Worm (Caenorhabditis elegans) whole organism, L3 larva: ENCODE results near the gene pgl-2.

ENCODE experiments used
- R02D3.7 ChIP-seq: fragments of 150-350 bp; optimal IDR thresholded peaks from 2 replicates; lab custom pipeline; 2014; ENCODE audit warnings: missing biosample characterization, missing genetic modification characterization
- aly-2 ChIP-seq: fragments of 150-350 bp; optimal IDR thresholded peaks from 2 replicates; lab custom pipeline; 2014; ENCODE audit warnings: missing biosample characterization, missing genetic modification characterization
- ama-1 ChIP-seq: fragments of 150-350 bp; optimal IDR thresholded peaks from 2 replicates; lab custom pipeline; 2018
- ceh-16 ChIP-seq: sonication (generic microtip); optimal IDR thresholded peaks from 2 replicates; lab custom pipeline; 2017; ENCODE audit warnings: missing biosample characterization, missing genetic modification characterization
- ceh-28 ChIP-seq: fragments of 150-350 bp; optimal IDR thresholded peaks from 2 replicates; lab custom pipeline; 2014; ENCODE audit warnings: missing biosample characterization, missing genetic modification reagents, missing genetic modification characterization
- ceh-82 ChIP-seq: fragments of 150-350 bp; optimal IDR thresholded peaks from 2 replicates; lab custom pipeline; 2014; ENCODE audit warnings: missing biosample characterization, missing genetic modification characterization
- ceh-9 ChIP-seq: sonication (generic microtip); optimal IDR thresholded peaks from 2 replicates; lab custom pipeline; 2018; ENCODE audit warnings: missing biosample characterization, missing genetic modification characterization
- elt-3 ChIP-seq, 3 experiments: fragments of 150-350 bp in 1 of 3; sonication (generic microtip) in 2 of 3; optimal IDR thresholded peaks; 2 replicates in 2 of 3; 4 replicates in 1 of 3; lab custom pipeline; 2014 to 2017; ENCODE audit warnings: missing biosample characterization in 3 of 3, missing genetic modification characterization in 3 of 3
- eor-1 ChIP-seq, 2 experiments: fragments of 150-350 bp; optimal IDR thresholded peaks; 2 replicates each; lab custom pipeline; 2014 to 2018; ENCODE audit warnings: missing biosample characterization in 2 of 2, missing genetic modification characterization in 2 of 2
- fkh-10 ChIP-seq: sonication (generic microtip); optimal IDR thresholded peaks from 2 replicates; lab custom pipeline; 2017; ENCODE audit warnings: missing biosample characterization, missing genetic modification reagents, missing genetic modification characterization
- jun-1 ChIP-seq: fragments of 150-350 bp; optimal IDR thresholded peaks from 2 replicates; lab custom pipeline; 2014; ENCODE audit warnings: missing biosample characterization, missing genetic modification reagents, missing genetic modification characterization
- lin-15B ChIP-seq: fragments of 150-350 bp; optimal IDR thresholded peaks from 2 replicates; lab custom pipeline; 2014; ENCODE audit warnings: missing biosample characterization, missing genetic modification characterization
- lin-39 ChIP-seq: fragments of 150-350 bp; optimal IDR thresholded peaks from 2 replicates; lab custom pipeline; 2018; ENCODE audit warnings: missing biosample characterization, missing genetic modification reagents, missing genetic modification characterization
- mdl-1 ChIP-seq: fragments of 150-350 bp; optimal IDR thresholded peaks from 2 replicates; lab custom pipeline; 2014; ENCODE audit warnings: missing biosample characterization, missing genetic modification characterization
- nfya-1 ChIP-seq: sonication (generic microtip); optimal IDR thresholded peaks from 2 replicates; lab custom pipeline; 2017; ENCODE audit warnings: missing genetic modification characterization, mild to moderate bottlenecking, missing compliant biosample characterization, antibody characterized with exemption, moderate library complexity; ENCODE audit not compliant: insufficient read depth
- nhr-23 ChIP-seq: fragments of 150-350 bp; optimal IDR thresholded peaks from 2 replicates; lab custom pipeline; 2014; ENCODE audit warnings: missing biosample characterization, missing genetic modification reagents, missing genetic modification characterization
- nhr-237 ChIP-seq: fragments of 150-350 bp; optimal IDR thresholded peaks from 2 replicates; lab custom pipeline; 2014; ENCODE audit warnings: missing biosample characterization, missing genetic modification characterization
- nhr-25 ChIP-seq: sonication (generic microtip); optimal IDR thresholded peaks from 2 replicates; lab custom pipeline; 2017; ENCODE audit warnings: missing biosample characterization, missing genetic modification characterization
- nhr-43 ChIP-seq: sonication (generic microtip); optimal IDR thresholded peaks from 2 replicates; lab custom pipeline; 2016; ENCODE audit warnings: mild to moderate bottlenecking, missing genetic modification characterization, missing compliant biosample characterization; ENCODE audit not compliant: poor library complexity, severe bottlenecking
- nhr-67 ChIP-seq: fragments of 150-350 bp; optimal IDR thresholded peaks from 2 replicates; lab custom pipeline; 2014; ENCODE audit warnings: missing biosample characterization, missing genetic modification characterization
- nhr-76 ChIP-seq: fragments of 150-350 bp; sonication (generic microtip); optimal IDR thresholded peaks from 5 replicates; lab custom pipeline; 2014; ENCODE audit warnings: missing biosample characterization, missing genetic modification characterization
- pha-4 ChIP-seq: fragments of 150-350 bp; optimal IDR thresholded peaks from 2 replicates; lab custom pipeline; 2014; ENCODE audit warnings: missing biosample characterization, missing genetic modification reagents, missing genetic modification characterization
- sea-2 ChIP-seq: fragments of 150-350 bp; sonication (generic microtip); optimal IDR thresholded peaks from 4 replicates; lab custom pipeline; 2014; ENCODE audit warnings: missing biosample characterization, missing genetic modification reagents, missing genetic modification characterization
- skn-1 ChIP-seq: fragments of 150-350 bp; optimal IDR thresholded peaks from 2 replicates; lab custom pipeline; 2014; ENCODE audit warnings: missing biosample characterization, missing genetic modification characterization
- snpc-4 ChIP-seq: fragments of 150-350 bp; optimal IDR thresholded peaks from 2 replicates; lab custom pipeline; 2014; ENCODE audit warnings: missing biosample characterization, missing genetic modification characterization
- tbx-2 ChIP-seq: sonication (generic microtip); optimal IDR thresholded peaks from 2 replicates; lab custom pipeline; 2016; ENCODE audit warnings: mild to moderate bottlenecking, missing genetic modification characterization, missing compliant biosample characterization
- zag-1 ChIP-seq: fragments of 150-350 bp; optimal IDR thresholded peaks from 2 replicates; lab custom pipeline; 2014; ENCODE audit warnings: missing biosample characterization, missing genetic modification characterization
- ztf-11 ChIP-seq: fragments of 150-350 bp; optimal IDR thresholded peaks from 2 replicates; lab custom pipeline; 2014; ENCODE audit warnings: missing biosample characterization, missing genetic modification characterization
- ztf-4 ChIP-seq: fragments of 150-350 bp; optimal IDR thresholded peaks from 2 replicates; lab custom pipeline; 2014; ENCODE audit warnings: missing biosample characterization, missing genetic modification characterization

Gene pgl-2

ce11 chrIII:8716084-8716483 lies 40.8 kb upstream of the pgl-2 start, which contains the start of gene B0303.14:
Gene B0303.14 (minus strand): TSS chrIII:8716184.
- TF ChIP-seq ceh-9 (no peak), R02D3.7 (tag; lab: Kevin White, UChicago) (no peak), mdl-1 (no peak), elt-3 (tag; optimal IDR thresholded peaks at IDR 0.05; lab: Kevin White, UChicago) (no peak), sea-2 (GFP tag; lab: Kevin White, UChicago) (no peak), ceh-16 (no peak), zag-1 (tag; lab: Kevin White, UChicago) (no peak)

ce11 chrIII:8712968-8713367 lies 37.7 kb upstream of the pgl-2 start:
- TF ChIP-seq ztf-4 (tag; lab: Kevin White, UChicago) (no peak), pha-4 (tag; lab: Kevin White, UChicago) (no peak)

ce11 chrIII:8710310-8710709 lies 35.1 kb upstream of the pgl-2 start, which contains the start of gene B0303.11:
Gene B0303.11 (minus strand): TSS chrIII:8710410.
- TF ChIP-seq nhr-25 (no peak), eor-1 (tag; optimal IDR thresholded peaks at IDR 0.05; lab: Kevin White, UChicago) (no peak), nhr-23 (no peak), elt-3 (tag; optimal IDR thresholded peaks at IDR 0.05; lab: Kevin White, UChicago) (no peak), pha-4 (tag; lab: Kevin White, UChicago) (no peak), nhr-237 (tag; lab: Kevin White, UChicago) (no peak), skn-1 (tag; lab: Kevin White, UChicago) (no peak), ztf-4 (tag; lab: Kevin White, UChicago) (no peak), tbx-2 (tag; lab: Kevin White, UChicago) (no peak), ceh-82 (tag; lab: Kevin White, UChicago) (no peak), lin-39 (tag; lab: Kevin White, UChicago) (no peak), aly-2 (tag; lab: Kevin White, UChicago) (no peak)

- TF ChIP-seq nhr-67 (tag; lab: Kevin White, UChicago), result no peak
- TF ChIP-seq nhr-43, result peak; percentile 15
- TF ChIP-seq, all 47 proteins: peak for 1
These were observed 34.5 kb upstream of the pgl-2 start for ce11 chrIII:8709735-8710134.

- TF ChIP-seq zag-1 (tag; lab: Kevin White, UChicago) (no peak), ztf-11 (tag; lab: Kevin White, UChicago) (no peak), lin-39 (tag; lab: Kevin White, UChicago) (no peak), nhr-76 (no peak)
- TF ChIP-seq, all 47 proteins: peak for 0
These were observed 29.5 kb upstream of the pgl-2 start, which contains the start of gene B0303.16 for ce11 chrIII:8704765-8705164. Gene B0303.16 (plus strand): TSS chrIII:8705065.

ce11 chrIII:8700289-8700957 lies 25.2 kb upstream of the pgl-2 start, which contains the start of the genes sdz-1 and vps-33.1:
Gene sdz-1 (minus strand): TSS chrIII:8700339.
Gene vps-33.1 (plus strand): TSS chrIII:8700927.
- TF ChIP-seq nhr-25, result peak; percentile 21
- peak; percentile 51 for TF ChIP-seq lin-39 (tag; lab: Kevin White, UChicago)
- TF ChIP-seq jun-1, result no peak
- no peak for TF ChIP-seq ceh-28 (tag; lab: Kevin White, UChicago)
- peak; percentile 42 for TF ChIP-seq nhr-43
- peak; percentile 83 for TF ChIP-seq nfya-1 (tag; lab: Kevin White, UChicago)
- TF ChIP-seq ama-1 (lab: Kevin White, UChicago), result no peak
- TF ChIP-seq lin-15B (tag; lab: Kevin White, UChicago), result peak; percentile 86
- no peak for TF ChIP-seq fkh-10
- TF ChIP-seq R02D3.7 (tag; lab: Kevin White, UChicago), result peak; percentile 27
- peak; percentile 38 for TF ChIP-seq nhr-23
- peak; percentile 53 for TF ChIP-seq snpc-4 (tag; lab: Kevin White, UChicago)
